Worm (Caenorhabditis elegans) whole organism, young adult: ENCODE measurements around the gene str-174.

Source experiments
- B0035.1 ChIP-seq: sonication (generic microtip); optimal IDR thresholded peaks from 2 replicates; lab custom pipeline; 2016; ENCODE audit warnings: missing genetic modification characterization, mild to moderate bottlenecking, missing compliant biosample characterization, missing genotype, missing genetic modification reagents
- C06A6.2 ChIP-seq: fragments of 200-800 bp; sonication (Bioruptor generic); conservative IDR thresholded peaks from 2 replicates; pipeline ENCODE4 v1.3.6; 2022; ENCODE audit warnings: missing genetic modification characterization, missing compliant biosample characterization
- F23B12.7 ChIP-seq: sonication (generic microtip); optimal IDR thresholded peaks from 2 replicates; lab custom pipeline; 2017; ENCODE audit warnings: missing genetic modification characterization, mild to moderate bottlenecking, missing compliant biosample characterization, antibody characterized with exemption, moderate library complexity; ENCODE audit not compliant: insufficient read depth
- F57A8.1 ChIP-seq: fragments of 200-800 bp; sonication (Bioruptor generic); optimal IDR thresholded peaks from 2 replicates; lab custom pipeline; 2018; ENCODE audit warnings: mild to moderate bottlenecking, missing genetic modification characterization, moderate library complexity, missing compliant biosample characterization
- Y53G8AR.9 ChIP-seq: fragments of 200-800 bp; sonication (Bioruptor generic); conservative IDR thresholded peaks from 2 replicates; pipeline ENCODE4 v1.3.6; 2022; ENCODE audit warnings: missing genetic modification reagents, missing genetic modification characterization, missing compliant biosample characterization
- Y56A3A.18 ChIP-seq: fragments of 200-800 bp; sonication (Bioruptor generic); IDR thresholded peaks from 2 replicates; pipeline ENCODE4 v1.3.6; 2022; ENCODE audit warnings: missing genetic modification reagents, missing genetic modification characterization, missing compliant biosample characterization
- ama-1 ChIP-seq, 3 experiments: fragments of 150-350 bp in 1 of 3; sonication (generic microtip) in 2 of 3; optimal IDR thresholded peaks; 2 replicates each; lab custom pipeline; 2014 to 2018; ENCODE audit warnings: missing biosample characterization in 2 of 3, missing genetic modification characterization in 2 of 3, missing genetic modification reagents in 2 of 3
- atf-7 ChIP-seq: sonication (generic microtip); optimal IDR thresholded peaks from 2 replicates; lab custom pipeline; 2017; ENCODE audit warnings: mild to moderate bottlenecking, missing genetic modification characterization, missing compliant biosample characterization
- ccch-3 ChIP-seq: fragments of 200-800 bp; sonication (Bioruptor generic); optimal IDR thresholded peaks from 2 replicates; lab custom pipeline; 2018; ENCODE audit warnings: mild to moderate bottlenecking, missing genetic modification characterization, missing compliant biosample characterization
- ceh-100 ChIP-seq: fragments of 200-800 bp; sonication (Bioruptor generic); IDR thresholded peaks from 2 replicates; pipeline ENCODE4 v1.3.6; 2022; ENCODE audit warnings: missing genetic modification reagents, missing genetic modification characterization, missing compliant biosample characterization
- ceh-27 ChIP-seq: fragments of 200-800 bp; sonication (Bioruptor generic); optimal IDR thresholded peaks from 2 replicates; lab custom pipeline; 2018; ENCODE audit warnings: mild to moderate bottlenecking, missing genetic modification characterization, moderate library complexity, missing compliant biosample characterization
- ceh-40 ChIP-seq: fragments of 200-800 bp; sonication (Bioruptor generic); IDR thresholded peaks from 2 replicates; pipeline ENCODE4 v1.3.6; 2022; ENCODE audit warnings: missing genetic modification characterization, missing compliant biosample characterization
- ceh-58 ChIP-seq: fragments of 200-800 bp; sonication (Bioruptor generic); IDR thresholded peaks from 2 replicates; pipeline ENCODE4 v1.3.6; 2022; ENCODE audit warnings: missing genetic modification characterization, missing compliant biosample characterization
- egl-18 ChIP-seq: fragments of 200-800 bp; sonication (Bioruptor generic); IDR thresholded peaks from 2 replicates; pipeline ENCODE4 v1.3.6; 2022; ENCODE audit warnings: missing genetic modification reagents, missing genetic modification characterization, missing compliant biosample characterization
- ets-4 ChIP-seq: fragments of 200-800 bp; sonication (Bioruptor generic); optimal IDR thresholded peaks from 2 replicates; lab custom pipeline; 2018; ENCODE audit warnings: mild to moderate bottlenecking, missing genetic modification characterization, missing compliant biosample characterization
- hmg-1.2 ChIP-seq: fragments of 200-800 bp; sonication (Bioruptor generic); IDR thresholded peaks from 2 replicates; pipeline ENCODE4 v1.3.6; 2022; ENCODE audit warnings: missing genetic modification reagents, missing genetic modification characterization, missing compliant biosample characterization
- hrde-1 ChIP-seq: sonication (generic microtip); optimal IDR thresholded peaks from 2 replicates; lab custom pipeline; 2016; ENCODE audit warnings: missing genetic modification characterization, mild to moderate bottlenecking, missing compliant biosample characterization, moderate library complexity, missing genotype, missing genetic modification reagents, borderline replicate concordance
- lag-1 ChIP-seq: fragments of 200-800 bp; sonication (Bioruptor generic); IDR thresholded peaks from 2 replicates; pipeline ENCODE4 v1.3.6; 2022; ENCODE audit warnings: missing genetic modification reagents, missing genetic modification characterization, missing compliant biosample characterization
- lsy-27 ChIP-seq: sonication (generic microtip); optimal IDR thresholded peaks from 2 replicates; lab custom pipeline; 2017; ENCODE audit warnings: missing genetic modification characterization, mild to moderate bottlenecking, missing compliant biosample characterization, antibody characterized with exemption, missing genotype, borderline replicate concordance; ENCODE audit not compliant: insufficient read depth
- madf-10 ChIP-seq: sonication (generic microtip); optimal IDR thresholded peaks from 2 replicates; lab custom pipeline; 2016; ENCODE audit warnings: mild to moderate bottlenecking, missing genetic modification characterization, missing compliant biosample characterization
- mcd-1 ChIP-seq: fragments of 200-800 bp; sonication (Bioruptor generic); IDR thresholded peaks from 2 replicates; pipeline ENCODE4 v1.3.6; 2022; ENCODE audit warnings: missing genetic modification reagents, missing genetic modification characterization, missing compliant biosample characterization
- mes-4 ChIP-seq: sonication (generic microtip); optimal IDR thresholded peaks from 2 replicates; lab custom pipeline; 2016; ENCODE audit warnings: missing genotype, missing genetic modification characterization, missing compliant biosample characterization
- mxl-1 ChIP-seq: sonication (generic microtip); optimal IDR thresholded peaks from 2 replicates; lab custom pipeline; 2016; ENCODE audit warnings: missing genetic modification characterization, missing compliant biosample characterization
- nhr-120 ChIP-seq: fragments of 200-800 bp; sonication (Bioruptor generic); IDR thresholded peaks from 2 replicates; pipeline ENCODE4 v1.3.6; 2022; ENCODE audit warnings: missing genetic modification characterization, missing compliant biosample characterization
- nhr-27 ChIP-seq: fragments of 200-800 bp; sonication (Bioruptor generic); optimal IDR thresholded peaks from 2 replicates; lab custom pipeline; 2018; ENCODE audit warnings: mild to moderate bottlenecking, missing genetic modification characterization, moderate library complexity, missing compliant biosample characterization
- nhr-90 ChIP-seq: sonication (generic microtip); optimal IDR thresholded peaks from 2 replicates; lab custom pipeline; 2016; ENCODE audit warnings: missing genotype, mild to moderate bottlenecking, missing genetic modification characterization, missing compliant biosample characterization
- rec-8 ChIP-seq, 2 experiments: sonication (generic microtip); optimal IDR thresholded peaks; 2 replicates each; lab custom pipeline; 2016; ENCODE audit warnings: mild to moderate bottlenecking in 2 of 2, missing genetic modification characterization in 2 of 2, missing genetic modification reagents in 2 of 2, missing genotype in 2 of 2, missing biosample characterization in 1 of 2, missing compliant biosample characterization in 1 of 2, moderate library complexity in 1 of 2
- snpc-1.3 ChIP-seq: sonication (generic microtip); optimal IDR thresholded peaks from 2 replicates; lab custom pipeline; 2017; ENCODE audit warnings: missing genetic modification characterization, mild to moderate bottlenecking, missing compliant biosample characterization, antibody characterized with exemption, moderate library complexity, missing genotype, missing genetic modification reagents; ENCODE audit not compliant: insufficient read depth
- snpc-3.4 ChIP-seq: sonication (generic microtip); optimal IDR thresholded peaks from 2 replicates; lab custom pipeline; 2017; ENCODE audit warnings: missing genetic modification characterization, mild to moderate bottlenecking, missing compliant biosample characterization, antibody characterized with exemption, moderate library complexity, missing genotype, missing genetic modification reagents
- snpc-4 ChIP-seq, 5 experiments: fragments of 150-350 bp in 1 of 5; sonication (generic microtip) in 4 of 5; optimal IDR thresholded peaks; 2 replicates each; lab custom pipeline; 2014 to 2018; ENCODE audit warnings: missing genetic modification characterization in 5 of 5, missing biosample characterization in 3 of 5, antibody characterized with exemption in 2 of 5, mild to moderate bottlenecking in 2 of 5, missing compliant biosample characterization in 2 of 5, missing genotype in 2 of 5, moderate library complexity in 2 of 5, missing genetic modification reagents in 1 of 5
- tbp1 ChIP-seq: fragments of 200-800 bp; sonication (Bioruptor generic); optimal IDR thresholded peaks from 2 replicates; lab custom pipeline; 2018; ENCODE audit warnings: mild to moderate bottlenecking, missing genetic modification characterization, missing compliant biosample characterization
- xnd-1 ChIP-seq: sonication (generic microtip); optimal IDR thresholded peaks from 2 replicates; lab custom pipeline; 2016; ENCODE audit warnings: missing genotype, missing genetic modification reagents, missing genetic modification characterization, missing compliant biosample characterization
- ztf-6 ChIP-seq: fragments of 200-800 bp; sonication (Bioruptor generic); IDR thresholded peaks from 2 replicates; pipeline ENCODE4 v1.3.6; 2022; ENCODE audit warnings: missing genetic modification reagents, missing genetic modification characterization, missing compliant biosample characterization

str-174 gene

DNA sequence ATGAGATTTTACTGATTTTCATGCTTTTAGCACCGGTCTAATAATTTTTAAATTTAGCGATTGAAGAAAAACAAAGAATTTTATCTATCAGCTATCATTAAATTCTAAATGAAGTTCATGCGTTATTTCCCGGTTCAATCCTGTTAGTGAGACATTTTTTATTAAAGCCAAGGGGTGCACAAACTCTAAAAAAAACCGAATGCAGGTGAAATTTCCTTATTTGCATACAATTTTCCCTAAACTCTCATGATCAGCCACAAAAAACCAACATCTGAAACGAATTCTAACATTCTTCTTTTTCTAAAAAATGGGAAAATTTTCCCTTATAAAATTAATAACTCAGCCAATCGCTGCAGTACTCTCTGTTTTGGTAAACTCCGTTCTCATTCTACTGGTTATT is 38.6 kb upstream of the str-174 start, which contains the start of gene str-156:
str-156 (plus strand) TSS at position 301 of the 400 bp plus-strand sequence.
- no peak for TF ChIP-seq lsy-27 (tag; lab: Kevin White, UChicago)
- TF ChIP-seq xnd-1 (tag; lab: Kevin White, UChicago) = no peak
- TF ChIP-seq nhr-120 (GFP tag; lab: Robert Waterston, UW) = no peak
- TF ChIP-seq C06A6.2 (GFP tag; lab: Robert Waterston, UW) = no peak
- TF ChIP-seq ceh-58 (GFP tag; lab: Robert Waterston, UW) = no peak
- no peak for TF ChIP-seq Y56A3A.18 (GFP tag; lab: Robert Waterston, UW)
- no peak for TF ChIP-seq B0035.1
- TF ChIP-seq F23B12.7 (tag; lab: Kevin White, UChicago) = no peak
- no peak for TF ChIP-seq Y53G8AR.9
- TF ChIP-seq mxl-1 (tag; lab: Kevin White, UChicago) = no peak
- no peak for TF ChIP-seq snpc-3.4 (tag; lab: Kevin White, UChicago)
- TF ChIP-seq rec-8 (tag; optimal IDR thresholded peaks at IDR 0.05; lab: Kevin White, UChicago) = no peak
- TF ChIP-seq nhr-90 = no peak
- TF ChIP-seq hrde-1 (tag; lab: Kevin White, UChicago) = no peak
- TF ChIP-seq atf-7 = no peak
- TF ChIP-seq nhr-27 (tag; lab: Kevin White, UChicago) = no peak
- no peak for TF ChIP-seq mcd-1 (GFP tag; lab: Robert Waterston, UW)

ce11 chrIV:4909039-4909438 is 34.5 kb upstream of the str-174 start, which contains the start of gene str-159:
str-159 (plus strand) TSS chrIV:4909339.
- TF ChIP-seq ama-1 (optimal IDR thresholded peaks at IDR 0.05; lab: Kevin White, UChicago) (no peak), ama-1 (GFP tag; optimal IDR thresholded peaks at IDR 0.05; lab: Kevin White, UChicago) (no peak), F57A8.1 (GFP tag; lab: Kevin White, UChicago) (no peak), mes-4 (tag; lab: Kevin White, UChicago) (no peak), ceh-100 (GFP tag; lab: Robert Waterston, UW) (no peak), ccch-3 (GFP tag; lab: Kevin White, UChicago) (no peak), rec-8 (tag; optimal IDR thresholded peaks at IDR 0.05; lab: Kevin White, UChicago) (no peak), lag-1 (GFP tag; lab: Robert Waterston, UW) (no peak), tbp1 (GFP tag; lab: Kevin White, UChicago) (no peak), snpc-4 (GFP tag; optimal IDR thresholded peaks at IDR 0.05; lab: Kevin White, UChicago) (no peak), snpc-4 (tag; optimal IDR thresholded peaks at IDR 0.05; lab: Kevin White, UChicago) (no peak), egl-18 (no peak)

- TF ChIP-seq ama-1 (optimal IDR thresholded peaks at IDR 0.05; lab: Kevin White, UChicago) (no peak), ama-1 (GFP tag; optimal IDR thresholded peaks at IDR 0.05; lab: Kevin White, UChicago) (no peak), ets-4 (GFP tag; lab: Kevin White, UChicago) (no peak)
- TF ChIP-seq, all 124 proteins: peak for 0
These were observed 31.2 kb upstream of the str-174 start, which contains the start of gene T08B6.4 for ce11 chrIV:4905645-4906135. T08B6.4 (plus strand) TSS chrIV:4905695.

- TF ChIP-seq hmg-1.2 (no peak), ztf-6 (GFP tag; lab: Robert Waterston, UW) (no peak), ceh-40 (no peak), ceh-27 (no peak), madf-10 (tag; lab: Kevin White, UChicago) (no peak), snpc-1.3 (tag; lab: Kevin White, UChicago) (no peak)
These were observed 29.5 kb upstream of the str-174 start, which contains the start of gene str-161 for ce11 chrIV:4903961-4904360. str-161 (minus strand) TSS chrIV:4904061.
